Worm (Caenorhabditis elegans) whole organism, young adult: ENCODE data around the gene ZC443.3.

ENCODE experiments used
- F57A8.1 ChIP-seq: fragments of 200-800 bp; sonication (Bioruptor generic); optimal IDR thresholded peaks from 2 replicates; lab custom pipeline; 2018; ENCODE audit warnings: mild to moderate bottlenecking, missing genetic modification characterization, moderate library complexity, missing compliant biosample characterization
- T26A5.8 ChIP-seq: sonication (generic microtip); optimal IDR thresholded peaks from 2 replicates; lab custom pipeline; 2016; ENCODE audit warnings: missing genetic modification characterization, missing compliant biosample characterization
- ama-1 ChIP-seq, 3 experiments: fragments of 150-350 bp in 1 of 3; sonication (generic microtip) in 2 of 3; optimal IDR thresholded peaks; 2 replicates each; lab custom pipeline; 2014 to 2018; ENCODE audit warnings: missing biosample characterization in 2 of 3, missing genetic modification characterization in 2 of 3, missing genetic modification reagents in 2 of 3
- ceh-91 ChIP-seq: fragments of 200-800 bp; sonication (Bioruptor generic); IDR thresholded peaks from 2 replicates; pipeline ENCODE4 v1.3.6; 2022; ENCODE audit warnings: missing genetic modification reagents, missing genetic modification characterization, missing compliant biosample characterization
- ets-4 ChIP-seq: fragments of 200-800 bp; sonication (Bioruptor generic); optimal IDR thresholded peaks from 2 replicates; lab custom pipeline; 2018; ENCODE audit warnings: mild to moderate bottlenecking, missing genetic modification characterization, missing compliant biosample characterization
- gei-17 ChIP-seq: fragments of 200-800 bp; sonication (Bioruptor generic); optimal IDR thresholded peaks from 2 replicates; lab custom pipeline; 2018; ENCODE audit warnings: mild to moderate bottlenecking, missing genetic modification characterization, missing compliant biosample characterization
- mxl-1 ChIP-seq: sonication (generic microtip); optimal IDR thresholded peaks from 2 replicates; lab custom pipeline; 2016; ENCODE audit warnings: missing genetic modification characterization, missing compliant biosample characterization
- sea-2 ChIP-seq: fragments of 200-800 bp; sonication (Bioruptor generic); IDR thresholded peaks from 2 replicates; pipeline ENCODE4 v1.3.6; 2022; ENCODE audit warnings: missing genetic modification characterization, missing compliant biosample characterization
- unc-62 ChIP-seq: fragments of 150-350 bp; optimal IDR thresholded peaks from 2 replicates; lab custom pipeline; 2014; ENCODE audit warnings: missing biosample characterization, missing genetic modification reagents, missing genetic modification characterization

DNA sequence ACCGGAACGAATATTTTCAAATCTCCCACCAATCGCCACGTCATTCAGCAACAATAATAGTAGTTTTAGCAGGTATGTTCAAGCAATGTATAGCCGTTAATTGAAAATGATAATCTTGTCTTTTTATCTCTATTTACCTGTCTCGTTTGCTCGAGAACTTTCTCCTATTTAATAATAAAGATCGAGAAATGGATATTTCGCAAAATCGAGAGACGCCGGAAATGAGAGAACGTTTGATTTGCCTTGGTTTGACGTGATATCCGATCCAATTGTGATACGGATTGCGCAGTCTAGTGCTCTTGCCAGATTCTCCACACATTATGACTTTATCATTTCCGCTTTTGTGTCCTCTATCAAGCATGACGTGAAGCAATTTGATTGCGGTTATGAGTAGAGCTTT lies 40.1 kb downstream of the ZC443.3 start:
- TF ChIP-seq ama-1 (optimal IDR thresholded peaks at IDR 0.05; lab: Kevin White, UChicago) (no peak), ama-1 (GFP tag; optimal IDR thresholded peaks at IDR 0.05; lab: Kevin White, UChicago) (no peak), T26A5.8 (tag; lab: Kevin White, UChicago) (no peak), gei-17 (no peak), mxl-1 (tag; lab: Kevin White, UChicago) (no peak), ets-4 (GFP tag; lab: Kevin White, UChicago) (no peak), sea-2 (GFP tag; lab: Robert Waterston, UW) (no peak), unc-62 (GFP tag; lab: Kevin White, UChicago) (no peak), ceh-91 (no peak), F57A8.1 (GFP tag; lab: Kevin White, UChicago) (no peak)
